Worm (Caenorhabditis elegans): Measurements from ENCODE around the gene him-17.

DNA sequence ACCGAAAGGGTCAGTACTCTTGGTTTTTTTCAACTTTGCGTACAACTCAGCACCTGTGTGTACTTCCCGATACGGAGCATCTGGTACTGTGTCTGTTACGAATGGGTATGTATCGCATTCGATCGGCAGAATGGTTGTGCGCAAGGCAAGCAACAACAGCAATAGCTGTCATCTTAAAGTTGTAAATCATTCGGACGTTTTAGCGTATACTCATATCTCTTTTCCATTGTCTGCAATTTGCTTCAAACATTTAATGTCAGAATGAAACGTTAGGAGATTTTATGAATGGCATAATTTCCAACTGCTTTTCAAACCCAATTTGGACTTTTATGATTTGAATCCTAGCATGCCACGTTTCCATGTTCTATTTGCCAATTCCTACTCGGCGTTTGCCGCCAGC, 19.4 kb upstream of the him-17 start:
- no peak for TF ChIP-seq nhr-237 (tag; optimal IDR thresholded peaks at IDR 0.05)
- TF ChIP-seq cey-2 (tag; optimal IDR thresholded peaks at IDR 0.05; ENCODE audit: borderline replicate concordance, insufficient read depth): no peak
- no peak for TF ChIP-seq ZK546.5 (tag; optimal IDR thresholded peaks at IDR 0.05)

Data from whole organism, L4 larva.